Worm (Caenorhabditis elegans) whole organism, L4/young adult: Measurements from ENCODE around the gene ZK1248.4.

Experiments
- W03F9.2 ChIP-seq: fragments of 150-350 bp; optimal IDR thresholded peaks from 2 replicates; lab custom pipeline; 2014; ENCODE audit warnings: missing biosample characterization, missing genetic modification characterization
- dao-5 ChIP-seq: sonication (generic microtip); optimal IDR thresholded peaks from 2 replicates; lab custom pipeline; 2016; ENCODE audit warnings: missing genotype, missing genetic modification characterization, moderate library complexity, missing compliant biosample characterization
- him-1 ChIP-seq: sonication (generic microtip); optimal IDR thresholded peaks from 2 replicates; lab custom pipeline; 2016; ENCODE audit warnings: missing genotype, missing genetic modification reagents, missing genetic modification characterization, missing compliant biosample characterization

ce11 chrII:5844694-5845129, 26.3 kb downstream of the ZK1248.4 start:
- peak; percentile 92 for TF ChIP-seq dao-5 (tag; lab: Kevin White, UChicago)
- peak; percentile 97 for TF ChIP-seq W03F9.2 (tag; lab: Kevin White, UChicago)
- TF ChIP-seq him-1 = peak; percentile 99
